Fruit fly (Drosophila melanogaster): ENCODE data around the gene CG3176.

The CG3176 gene

DNA sequence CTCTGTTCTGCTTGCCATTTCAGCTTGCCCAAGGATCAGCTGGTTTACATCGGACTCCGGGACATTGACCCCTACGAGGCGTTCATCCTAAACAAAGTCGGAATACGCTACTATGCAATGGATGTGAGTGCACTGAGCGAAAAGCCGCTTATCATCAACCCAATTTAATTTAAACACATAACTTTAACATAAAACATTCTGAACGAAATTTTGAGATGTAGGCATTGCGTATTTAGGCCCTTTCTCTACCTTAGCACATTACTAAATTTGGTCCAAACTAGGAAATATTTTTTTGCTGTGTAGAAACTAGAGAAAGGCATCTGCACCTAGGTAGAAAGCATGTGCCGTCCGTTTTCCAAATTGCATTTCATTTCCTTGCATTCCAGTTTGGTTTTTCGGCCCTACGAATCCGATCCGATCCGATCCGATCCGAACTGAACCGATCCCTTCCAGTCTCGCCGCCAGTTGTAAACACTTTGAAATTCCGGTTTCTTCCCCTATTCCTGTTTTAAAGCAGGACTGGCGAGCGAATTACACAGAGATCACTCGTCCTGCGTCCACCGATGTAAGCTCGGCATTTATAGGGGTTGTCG is 44.9 kb downstream of the CG3176 start (continued):
- TF ChIP-seq CG12299 (tag; optimal IDR thresholded peaks at IDR 0.05) (no peak), pzg (GFP tag; optimal IDR thresholded peaks at IDR 0.05) (no peak), CG17359 (tag; optimal IDR thresholded peaks at IDR 0.05) (peak; percentile 8), Dad (GFP tag; optimal IDR thresholded peaks at IDR 0.05) (peak; percentile 26), Mes4 (GFP tag; optimal IDR thresholded peaks at IDR 0.05) (peak; percentile 64), CG10321 (GFP tag; IDR thresholded peaks at IDR 0.05) (no peak), lola (GFP tag; optimal IDR thresholded peaks at IDR 0.05) (peak in 1 of 3 experiments; percentile 85), CrebB (tag; optimal IDR thresholded peaks at IDR 0.05) (no peak), CG12769 (tag; optimal IDR thresholded peaks at IDR 0.05) (no peak), CG10431 (GFP tag; optimal IDR thresholded peaks at IDR 0.05) (no peak), CG13775 (GFP tag; optimal IDR thresholded peaks at IDR 0.05) (peak; percentile 72), Awh (GFP tag; IDR thresholded peaks at IDR 0.05) (no peak), Mrtf (GFP tag; IDR thresholded peaks at IDR 0.05) (no peak), HLH3B (GFP tag; IDR thresholded peaks at IDR 0.05) (no peak), Usf (GFP tag; optimal IDR thresholded peaks at IDR 0.05) (peak; percentile 71), CG17328 (GFP tag; IDR thresholded peaks at IDR 0.05) (peak; percentile 79), ham (GFP tag; IDR thresholded peaks at IDR 0.05) (no peak), Chrac-16 (GFP tag; optimal IDR thresholded peaks at IDR 0.05) (peak; percentile 77), Ptx1 (GFP tag; IDR thresholded peaks at IDR 0.05) (no peak), Camta (GFP tag; optimal IDR thresholded peaks at IDR 0.05) (peak; percentile 71), CG7745 (tag; optimal IDR thresholded peaks at IDR 0.05) (peak; percentile 15), crp (GFP tag; optimal IDR thresholded peaks at IDR 0.05) (no peak), CG12659 (GFP tag; optimal IDR thresholded peaks at IDR 0.05) (peak; percentile 6), D19B (GFP tag; optimal IDR thresholded peaks at IDR 0.05) (no peak), caup (GFP tag; optimal IDR thresholded peaks at IDR 0.05; ENCODE audit: severe bottlenecking) (no peak), stwl (tag; optimal IDR thresholded peaks at IDR 0.05) (peak; percentile 47), dpn (GFP tag; optimal IDR thresholded peaks at IDR 0.05) (peak; percentile 17 to 30), CG32532 (GFP tag; IDR thresholded peaks at IDR 0.05) (no peak), tx (GFP tag; optimal IDR thresholded peaks at IDR 0.05) (peak; percentile 44), CG12942 (GFP tag; optimal IDR thresholded peaks at IDR 0.05) (peak; percentile 12), CG6854 (GFP tag; optimal IDR thresholded peaks at IDR 0.05) (no peak), scrt (GFP tag; optimal IDR thresholded peaks at IDR 0.05) (no peak), CHES-1-like (GFP tag; optimal IDR thresholded peaks at IDR 0.05) (peak; percentile 31), Abd-B (GFP tag; optimal IDR thresholded peaks at IDR 0.05) (no peak), CG10654 (GFP tag; optimal IDR thresholded peaks at IDR 0.05) (peak; percentile 24), CG6254 (GFP tag; optimal IDR thresholded peaks at IDR 0.05) (peak; percentile 47), CG4820 (GFP tag; optimal IDR thresholded peaks at IDR 0.05) (peak; percentile 74), Elba2 (GFP tag; optimal IDR thresholded peaks at IDR 0.05) (peak; percentile 89), CG7786 (GFP tag; optimal IDR thresholded peaks at IDR 0.05) (peak; percentile 63), en (GFP tag; optimal IDR thresholded peaks at IDR 0.05) (peak; percentile 63), Antp (GFP tag; optimal IDR thresholded peaks at IDR 0.05) (peak; percentile 57), CG15601 (tag; optimal IDR thresholded peaks at IDR 0.05) (no peak), trem (tag; optimal IDR thresholded peaks at IDR 0.05) (peak; percentile 73), bigmax (GFP tag; optimal IDR thresholded peaks at IDR 0.05) (no peak), CG11093 (GFP tag; IDR thresholded peaks at IDR 0.05) (0 out of 3 replicates have a peak, but pooled peaks have one; percentile 42), Drgx (GFP tag; IDR thresholded peaks at IDR 0.05) (no peak), Med (GFP tag) (peak; percentile 90), tio (GFP tag; optimal IDR thresholded peaks at IDR 0.05) (no peak), CG2678 (tag; optimal IDR thresholded peaks at IDR 0.05) (peak; percentile 22), Nf-YB (GFP tag; optimal IDR thresholded peaks at IDR 0.05) (peak; percentile 32)

All from whole organism, embryonic.